Worm (Caenorhabditis elegans): ENCODE results near the gene trm-2A.

DNA sequence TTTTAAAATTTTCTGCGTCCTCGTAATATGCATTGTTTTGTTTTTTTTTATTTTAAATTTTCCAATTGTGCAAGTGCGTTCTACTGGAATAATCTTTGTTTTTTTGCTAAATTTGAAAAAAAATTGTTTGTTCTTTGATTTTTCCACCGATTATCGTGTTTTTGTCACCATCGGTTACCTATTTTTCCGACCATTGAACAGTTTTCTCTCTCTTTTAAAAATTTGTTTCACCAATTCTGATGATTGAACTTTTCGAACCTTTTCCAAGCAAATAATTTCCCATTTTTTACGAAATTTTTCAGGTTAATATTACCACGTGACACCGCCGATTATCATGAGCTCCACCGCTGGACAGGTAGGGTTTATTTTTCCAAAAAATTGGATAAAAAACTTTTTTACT lies 6.7 kb downstream of the trm-2A start, which contains the start of gene adh-5:
- TF ChIP-seq nfya-2 (GFP tag; IDR thresholded peaks at IDR 0.05) (no peak), ccch-3 (GFP tag; optimal IDR thresholded peaks at IDR 0.05) (no peak), egl-18 (GFP tag; IDR thresholded peaks at IDR 0.05) (no peak), bed-2 (GFP tag; IDR thresholded peaks at IDR 0.05) (no peak), ama-1 (optimal IDR thresholded peaks at IDR 0.05) (no peak), ama-1 (GFP tag; optimal IDR thresholded peaks at IDR 0.05) (no peak), snpc-1.3 (tag; optimal IDR thresholded peaks at IDR 0.05; ENCODE audit: insufficient read depth) (no peak), Y95B8A.8 (GFP tag; IDR thresholded peaks at IDR 0.05) (no peak), ceh-58 (GFP tag; IDR thresholded peaks at IDR 0.05) (no peak), fkh-3 (tag; optimal IDR thresholded peaks at IDR 0.05) (no peak), snpc-1.1 (tag; optimal IDR thresholded peaks at IDR 0.05; ENCODE audit: insufficient read depth) (no peak), K12H6.12 (tag; optimal IDR thresholded peaks at IDR 0.05) (no peak), ztf-3 (GFP tag; optimal IDR thresholded peaks at IDR 0.05) (no peak)

Measured in whole organism, young adult.